Worm (Caenorhabditis elegans): ENCODE measurements around the gene srd-46.

DNA sequence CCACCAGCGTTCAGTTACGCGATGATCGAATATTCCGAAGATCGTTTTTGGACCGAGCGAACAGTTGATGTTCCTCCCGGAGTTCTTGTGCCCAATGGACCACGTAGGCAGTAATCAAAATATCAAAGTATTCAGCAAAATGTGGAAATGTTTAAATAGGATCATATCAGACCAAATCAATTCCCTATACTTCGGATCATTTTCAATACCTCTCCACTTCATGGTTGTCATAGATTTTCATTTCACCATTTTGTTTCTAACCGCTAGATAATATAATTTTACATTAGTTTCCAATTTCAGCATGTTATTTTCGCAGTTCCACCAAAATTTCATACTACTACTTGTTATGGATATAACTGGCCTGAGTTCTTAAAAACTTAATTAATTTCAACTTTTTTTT lies 14.3 kb upstream of the srd-46 start:
- no peak for TF ChIP-seq nhr-77 (tag; optimal IDR thresholded peaks at IDR 0.05)
- TF ChIP-seq zag-1 (tag; optimal IDR thresholded peaks at IDR 0.05), result no peak
- TF ChIP-seq nhr-11 (tag; optimal IDR thresholded peaks at IDR 0.05), result no peak
- no peak for TF ChIP-seq alr-1 (tag; optimal IDR thresholded peaks at IDR 0.05)
- no peak for TF ChIP-seq skn-1 (tag; optimal IDR thresholded peaks at IDR 0.05)
- TF ChIP-seq nhr-237 (tag; optimal IDR thresholded peaks at IDR 0.05), result no peak
- no peak for TF ChIP-seq nhr-10 (tag; optimal IDR thresholded peaks at IDR 0.05)
- TF ChIP-seq snpc-4 (tag; optimal IDR thresholded peaks at IDR 0.05), result no peak
- no peak for TF ChIP-seq ama-1 (optimal IDR thresholded peaks at IDR 0.05)
- TF ChIP-seq F13H6.1 (tag; optimal IDR thresholded peaks at IDR 0.05), result no peak
- no peak for TF ChIP-seq lin-13 (GFP tag; optimal IDR thresholded peaks at IDR 0.05)
- no peak for TF ChIP-seq lsy-2 (tag; optimal IDR thresholded peaks at IDR 0.05)
- no peak for TF ChIP-seq elt-3 (tag; optimal IDR thresholded peaks at IDR 0.05)

Data from whole organism, L2 larva.